Worm (Caenorhabditis elegans) whole organism, mixed stage, embryonic: ENCODE results near the gene H20E11.1.
"Not testable (repeated sequence)": the region's sequence is repeated elsewhere in the genome, so short reads cannot be mapped to it uniquely, and the experiment has no call there.

Experiments
- M03D4.4 ChIP-seq: sonication (generic microtip); optimal IDR thresholded peaks from 2 replicates; lab custom pipeline; 2017; ENCODE audit warnings: mild to moderate bottlenecking, missing genetic modification characterization, missing compliant biosample characterization
- bed-3 ChIP-seq: fragments of 200-800 bp; sonication (Bioruptor generic); optimal IDR thresholded peaks from 3 replicates; lab custom pipeline; 2018; ENCODE audit warnings: mild to moderate bottlenecking, missing genetic modification characterization, moderate library complexity, missing compliant biosample characterization
- blmp-1 ChIP-seq: fragments of 150-350 bp; optimal IDR thresholded peaks from 2 replicates; lab custom pipeline; 2014; ENCODE audit warnings: missing biosample characterization, missing genetic modification characterization
- ceh-83 ChIP-seq: fragments of 200-800 bp; sonication (Bioruptor generic); optimal IDR thresholded peaks from 2 replicates; lab custom pipeline; 2018; ENCODE audit warnings: mild to moderate bottlenecking, missing genetic modification characterization, missing compliant biosample characterization
- ces-1 ChIP-seq: fragments of 150-350 bp; optimal IDR thresholded peaks from 2 replicates; lab custom pipeline; 2014; ENCODE audit warnings: missing biosample characterization, missing genetic modification reagents, missing genetic modification characterization
- cnd-1 ChIP-seq: fragments of 200-800 bp; sonication (Bioruptor generic); optimal IDR thresholded peaks from 2 replicates; lab custom pipeline; 2018; ENCODE audit warnings: mild to moderate bottlenecking, missing genetic modification characterization, missing compliant biosample characterization
- drap-1 ChIP-seq: fragments of 200-800 bp; sonication (Bioruptor generic); optimal IDR thresholded peaks from 3 replicates; lab custom pipeline; 2018; ENCODE audit warnings: mild to moderate bottlenecking, missing genetic modification characterization, missing compliant biosample characterization
- elt-1 ChIP-seq: sonication (generic microtip); optimal IDR thresholded peaks from 2 replicates; lab custom pipeline; 2017; ENCODE audit warnings: missing genetic modification characterization, mild to moderate bottlenecking, missing compliant biosample characterization, antibody characterized with exemption, moderate library complexity, borderline replicate concordance; ENCODE audit not compliant: insufficient read depth
- elt-3 ChIP-seq: fragments of 150-350 bp; optimal IDR thresholded peaks from 2 replicates; lab custom pipeline; 2014; ENCODE audit warnings: missing biosample characterization, missing genetic modification characterization
- flh-1 ChIP-seq: fragments of 200-800 bp; sonication (Bioruptor generic); optimal IDR thresholded peaks from 2 replicates; lab custom pipeline; 2018; ENCODE audit warnings: mild to moderate bottlenecking, missing genetic modification characterization, moderate library complexity, missing compliant biosample characterization
- ham-2 ChIP-seq: fragments of 200-800 bp; sonication (Bioruptor generic); optimal IDR thresholded peaks from 2 replicates; lab custom pipeline; 2018; ENCODE audit warnings: mild to moderate bottlenecking, missing genetic modification characterization, missing compliant biosample characterization
- hlh-1 ChIP-seq: fragments of 150-350 bp; optimal IDR thresholded peaks from 2 replicates; lab custom pipeline; 2014; ENCODE audit warnings: missing biosample characterization, missing genetic modification reagents, missing genetic modification characterization
- lin-13 ChIP-seq: fragments of 150-350 bp; optimal IDR thresholded peaks from 2 replicates; lab custom pipeline; 2014; ENCODE audit warnings: missing biosample characterization, missing genetic modification characterization
- lin-32 ChIP-seq: fragments of 200-800 bp; sonication (Bioruptor generic); optimal IDR thresholded peaks from 2 replicates; lab custom pipeline; 2018; ENCODE audit warnings: mild to moderate bottlenecking, missing genetic modification characterization, missing compliant biosample characterization
- lsy-2 ChIP-seq: fragments of 150-350 bp; optimal IDR thresholded peaks from 2 replicates; lab custom pipeline; 2014; ENCODE audit warnings: missing biosample characterization, missing genetic modification characterization
- mab-5 ChIP-seq: fragments of 150-350 bp; optimal IDR thresholded peaks from 2 replicates; lab custom pipeline; 2014; ENCODE audit warnings: missing biosample characterization, missing genetic modification characterization
- mep-1 ChIP-seq: fragments of 150-350 bp; optimal IDR thresholded peaks from 2 replicates; lab custom pipeline; 2017; ENCODE audit warnings: missing biosample characterization, missing genetic modification reagents, missing genetic modification characterization, inconsistent platforms
- nhr-12 ChIP-seq: fragments of 150-350 bp; optimal IDR thresholded peaks from 2 replicates; lab custom pipeline; 2014; ENCODE audit warnings: missing biosample characterization, missing genetic modification characterization
- nhr-2 ChIP-seq: fragments of 150-350 bp; optimal IDR thresholded peaks from 2 replicates; lab custom pipeline; 2014; ENCODE audit warnings: missing biosample characterization, missing genetic modification characterization
- nhr-237 ChIP-seq: fragments of 150-350 bp; optimal IDR thresholded peaks from 2 replicates; lab custom pipeline; 2014; ENCODE audit warnings: missing biosample characterization, missing genetic modification characterization
- nhr-28 ChIP-seq: fragments of 150-350 bp; optimal IDR thresholded peaks from 2 replicates; lab custom pipeline; 2014; ENCODE audit warnings: missing biosample characterization, missing genetic modification characterization
- nhr-76 ChIP-seq: sonication (generic microtip); optimal IDR thresholded peaks from 2 replicates; lab custom pipeline; 2017; ENCODE audit warnings: missing biosample characterization, missing genetic modification characterization
- pha-4 ChIP-seq: fragments of 150-350 bp; optimal IDR thresholded peaks from 2 replicates; lab custom pipeline; 2018; ENCODE audit warnings: missing biosample characterization, missing genetic modification reagents, missing genetic modification characterization
- sem-2 ChIP-seq: fragments of 200-800 bp; sonication (Bioruptor generic); optimal IDR thresholded peaks from 2 replicates; lab custom pipeline; 2018; ENCODE audit warnings: mild to moderate bottlenecking, missing genetic modification characterization, missing compliant biosample characterization
- sptf-1 ChIP-seq: sonication (generic microtip); optimal IDR thresholded peaks from 2 replicates; lab custom pipeline; 2017; ENCODE audit warnings: mild to moderate bottlenecking, missing genetic modification characterization, moderate library complexity, missing compliant biosample characterization
- tbx-8 ChIP-seq: fragments of 200-800 bp; sonication (Bioruptor generic); optimal IDR thresholded peaks from 2 replicates; lab custom pipeline; 2018; ENCODE audit warnings: mild to moderate bottlenecking, missing genetic modification characterization, moderate library complexity, missing compliant biosample characterization
- unc-120 ChIP-seq: sonication (generic microtip); optimal IDR thresholded peaks from 2 replicates; lab custom pipeline; 2017; ENCODE audit warnings: missing genetic modification characterization, missing compliant biosample characterization; ENCODE audit not compliant: poor library complexity, severe bottlenecking
- unc-39 ChIP-seq: fragments of 150-350 bp; optimal IDR thresholded peaks from 2 replicates; lab custom pipeline; 2014; ENCODE audit warnings: missing biosample characterization, missing genetic modification characterization
- unc-62 ChIP-seq: fragments of 150-350 bp; optimal IDR thresholded peaks from 2 replicates; lab custom pipeline; 2014; ENCODE audit warnings: missing biosample characterization, missing genetic modification reagents, missing genetic modification characterization
- zip-8 ChIP-seq: fragments of 150-350 bp; optimal IDR thresholded peaks from 2 replicates; lab custom pipeline; 2014; ENCODE audit warnings: missing biosample characterization, missing genetic modification characterization

H20E11.1 gene

ce11 chrIV:6827477-6827876 lies 2.5 kb upstream of the H20E11.1 start, which contains the start of gene H20E11.2:
Gene H20E11.2, plus strand, starts transcription at chrIV:6827777.
- TF ChIP-seq nhr-76; bed-3 (GFP tag; lab: Kevin White, UChicago); nhr-237 (tag; lab: Kevin White, UChicago): not testable (repeated sequence)

- TF ChIP-seq nhr-76 (no peak), unc-62 (GFP tag; lab: Kevin White, UChicago) (no peak), lin-32 (GFP tag; lab: Kevin White, UChicago) (no peak), mab-5 (tag; lab: Kevin White, UChicago) (no peak), tbx-8 (GFP tag; lab: Kevin White, UChicago) (no peak), nhr-237 (tag; lab: Kevin White, UChicago) (no peak), ceh-83 (GFP tag; lab: Kevin White, UChicago) (no peak), elt-1 (tag; lab: Kevin White, UChicago) (no peak), lsy-2 (tag; lab: Kevin White, UChicago) (no peak), unc-39 (tag; lab: Kevin White, UChicago) (no peak), flh-1 (no peak)
Observed at ce11 chrIV:6832194-6832593, 2.2 kb downstream of the H20E11.1 start.

ce11 chrIV:6833617-6834016 lies 3.7 kb downstream of the H20E11.1 start:
- TF ChIP-seq ces-1 (no peak), elt-1 (tag; lab: Kevin White, UChicago) (peak; percentile 46), ceh-83 (GFP tag; lab: Kevin White, UChicago) (no peak)
- TF ChIP-seq, all 35 proteins: peak for 1

ce11 chrIV:6834705-6835104 lies 4.8 kb downstream of the H20E11.1 start:
- TF ChIP-seq drap-1 (GFP tag; lab: Kevin White, UChicago) (no peak), lin-13 (no peak), nhr-2 (tag; lab: Kevin White, UChicago) (no peak), unc-62 (GFP tag; lab: Kevin White, UChicago) (no peak), flh-1 (no peak), sptf-1 (tag; lab: Kevin White, UChicago) (no peak), nhr-12 (tag; lab: Kevin White, UChicago) (no peak)

ce11 chrIV:6836769-6837168 lies 6.8 kb downstream of the H20E11.1 start:
- no peak for TF ChIP-seq nhr-12 (tag; lab: Kevin White, UChicago)
- no peak for TF ChIP-seq ces-1
- no peak for TF ChIP-seq nhr-2 (tag; lab: Kevin White, UChicago)
- TF ChIP-seq nhr-76: no peak

ce11 chrIV:6839091-6839522 lies 9.2 kb downstream of the H20E11.1 start:
- TF ChIP-seq nhr-237 (tag; lab: Kevin White, UChicago) (peak; percentile 55), pha-4 (no peak), lin-32 (GFP tag; lab: Kevin White, UChicago) (no peak), elt-3 (tag; lab: Kevin White, UChicago) (no peak), bed-3 (GFP tag; lab: Kevin White, UChicago) (no peak), zip-8 (tag; lab: Kevin White, UChicago) (no peak), blmp-1 (tag; lab: Kevin White, UChicago) (no peak), cnd-1 (no peak), mep-1 (tag; lab: Kevin White, UChicago) (peak; percentile 24), M03D4.4 (tag; lab: Kevin White, UChicago) (no peak), tbx-8 (GFP tag; lab: Kevin White, UChicago) (no peak), ces-1 (peak; percentile 76), nhr-28 (tag; lab: Kevin White, UChicago) (no peak), ham-2 (no peak), hlh-1 (tag; lab: Kevin White, UChicago) (peak; percentile 22), unc-62 (GFP tag; lab: Kevin White, UChicago) (peak; percentile 77), nhr-12 (tag; lab: Kevin White, UChicago) (no peak), ceh-83 (GFP tag; lab: Kevin White, UChicago) (no peak), lin-13 (no peak), sptf-1 (tag; lab: Kevin White, UChicago) (no peak), nhr-76 (no peak), unc-120 (tag; lab: Kevin White, UChicago) (peak; percentile 89), sem-2 (GFP tag; lab: Kevin White, UChicago) (no peak)
